Worm (Caenorhabditis elegans) whole organism, L3 larva: ENCODE measurements around the gene col-115.

Experiments used
- aly-2 ChIP-seq: fragments of 150-350 bp; optimal IDR thresholded peaks from 2 replicates; lab custom pipeline; 2014; ENCODE audit warnings: missing biosample characterization, missing genetic modification characterization
- ceh-28 ChIP-seq: fragments of 150-350 bp; optimal IDR thresholded peaks from 2 replicates; lab custom pipeline; 2014; ENCODE audit warnings: missing biosample characterization, missing genetic modification reagents, missing genetic modification characterization
- ceh-82 ChIP-seq: fragments of 150-350 bp; optimal IDR thresholded peaks from 2 replicates; lab custom pipeline; 2014; ENCODE audit warnings: missing biosample characterization, missing genetic modification characterization
- elt-3 ChIP-seq, 3 experiments: fragments of 150-350 bp in 1 of 3; sonication (generic microtip) in 2 of 3; optimal IDR thresholded peaks; 2 replicates in 2 of 3; 4 replicates in 1 of 3; lab custom pipeline; 2014 to 2017; ENCODE audit warnings: missing biosample characterization in 3 of 3, missing genetic modification characterization in 3 of 3
- jun-1 ChIP-seq: fragments of 150-350 bp; optimal IDR thresholded peaks from 2 replicates; lab custom pipeline; 2014; ENCODE audit warnings: missing biosample characterization, missing genetic modification reagents, missing genetic modification characterization
- lin-39 ChIP-seq: fragments of 150-350 bp; optimal IDR thresholded peaks from 2 replicates; lab custom pipeline; 2018; ENCODE audit warnings: missing biosample characterization, missing genetic modification reagents, missing genetic modification characterization
- nfya-1 ChIP-seq: sonication (generic microtip); optimal IDR thresholded peaks from 2 replicates; lab custom pipeline; 2017; ENCODE audit warnings: missing genetic modification characterization, mild to moderate bottlenecking, missing compliant biosample characterization, antibody characterized with exemption, moderate library complexity; ENCODE audit not compliant: insufficient read depth
- snpc-4 ChIP-seq: fragments of 150-350 bp; optimal IDR thresholded peaks from 2 replicates; lab custom pipeline; 2014; ENCODE audit warnings: missing biosample characterization, missing genetic modification characterization
- tbx-2 ChIP-seq: sonication (generic microtip); optimal IDR thresholded peaks from 2 replicates; lab custom pipeline; 2016; ENCODE audit warnings: mild to moderate bottlenecking, missing genetic modification characterization, missing compliant biosample characterization
- unc-62 ChIP-seq: fragments of 150-350 bp; sonication (generic microtip); optimal IDR thresholded peaks from 4 replicates; lab custom pipeline; 2014; ENCODE audit warnings: missing biosample characterization, missing genetic modification reagents, missing genetic modification characterization

DNA sequence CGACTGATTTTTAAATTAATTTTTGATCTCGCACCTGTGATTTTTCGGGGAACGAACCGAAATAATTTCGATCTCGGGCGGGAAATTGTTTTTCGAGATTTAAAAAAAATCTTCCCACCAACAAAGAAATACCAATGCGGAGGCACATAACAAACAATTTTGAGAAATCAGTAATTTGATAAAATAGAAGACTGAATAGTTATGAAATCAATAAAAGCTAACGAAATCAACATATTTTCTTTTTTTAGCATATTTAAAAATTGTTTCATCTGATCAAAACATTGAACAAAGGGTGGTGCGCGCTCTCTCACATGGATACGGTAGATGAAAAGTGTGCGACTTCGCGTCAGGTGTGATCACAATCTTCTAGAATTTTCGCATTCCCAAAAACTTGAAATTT, 30.4 kb upstream of the col-115 start:
- TF ChIP-seq ceh-82 (tag; lab: Kevin White, UChicago) (no peak), unc-62 (GFP tag; lab: Kevin White, UChicago) (no peak), snpc-4 (no peak), jun-1 (tag; lab: Kevin White, UChicago) (no peak), aly-2 (tag; lab: Kevin White, UChicago) (no peak), lin-39 (tag; lab: Kevin White, UChicago) (no peak), ceh-28 (tag; lab: Kevin White, UChicago) (no peak), tbx-2 (no peak), nfya-1 (tag; lab: Kevin White, UChicago) (no peak), elt-3 (tag; optimal IDR thresholded peaks at IDR 0.05; lab: Kevin White, UChicago) (no peak)
